Worm (Caenorhabditis elegans): ENCODE measurements around the gene srx-19.

DNA sequence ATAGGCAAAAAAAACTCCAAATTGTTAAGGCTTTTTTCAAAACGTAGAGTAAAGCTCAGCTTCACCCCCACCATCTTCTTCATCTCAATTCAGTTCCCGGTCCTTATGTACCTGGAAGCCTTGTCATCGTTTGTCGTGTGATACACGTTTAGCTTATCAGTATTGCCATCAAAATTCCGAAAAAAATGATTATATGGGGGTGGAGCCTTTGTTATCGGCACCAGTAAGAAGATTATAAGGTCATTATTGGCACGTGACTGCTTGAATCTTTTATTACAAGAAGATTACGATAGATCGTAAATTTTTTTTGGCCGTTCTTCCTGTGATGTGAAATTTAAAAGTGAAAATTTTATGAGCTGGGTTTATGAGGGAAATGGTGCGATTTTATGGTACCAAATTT, 7.4 kb downstream of the srx-19 start:
- TF ChIP-seq nhr-237 (tag; optimal IDR thresholded peaks at IDR 0.05), result no peak
- no peak for TF ChIP-seq elt-3 (tag; optimal IDR thresholded peaks at IDR 0.05)
- TF ChIP-seq unc-39 (tag; optimal IDR thresholded peaks at IDR 0.05), result no peak
- TF ChIP-seq lsy-2 (tag; optimal IDR thresholded peaks at IDR 0.05), result no peak
- no peak for TF ChIP-seq ces-1 (GFP tag; optimal IDR thresholded peaks at IDR 0.05)
- no peak for TF ChIP-seq pha-4 (tag; optimal IDR thresholded peaks at IDR 0.05)
- TF ChIP-seq ceh-43 (GFP tag; optimal IDR thresholded peaks at IDR 0.05), result no peak
- TF ChIP-seq lin-13 (tag; optimal IDR thresholded peaks at IDR 0.05), result no peak
- TF ChIP-seq hlh-1 (tag; optimal IDR thresholded peaks at IDR 0.05), result no peak
- TF ChIP-seq unc-62 (GFP tag; optimal IDR thresholded peaks at IDR 0.05), result no peak

Data from whole organism, mixed stage, embryonic.